Worm (Caenorhabditis elegans) whole organism, L1 larva: ENCODE results near the gene sri-25.

Experiments used
- alr-1 ChIP-seq: fragments of 200-800 bp; sonication (Bioruptor generic); optimal IDR thresholded peaks from 2 replicates; lab custom pipeline; 2018; ENCODE audit warnings: borderline replicate concordance, mild to moderate bottlenecking, missing genetic modification characterization, missing compliant biosample characterization
- egl-27 ChIP-seq, 2 experiments: fragments of 150-350 bp in 1 of 2; sonication (generic microtip); optimal IDR thresholded peaks; 3 replicates each; lab custom pipeline; 2017 to 2018; ENCODE audit warnings: missing biosample characterization in 2 of 2, missing genetic modification characterization in 2 of 2, missing genetic modification reagents in 2 of 2
- fos-1 ChIP-seq: fragments of 150-350 bp; optimal IDR thresholded peaks from 2 replicates; lab custom pipeline; 2014; ENCODE audit warnings: missing biosample characterization, missing genetic modification characterization
- hlh-17 ChIP-seq: fragments of 200-800 bp; sonication (Bioruptor generic); optimal IDR thresholded peaks from 2 replicates; lab custom pipeline; 2018; ENCODE audit warnings: missing genetic modification characterization, mild to moderate bottlenecking, missing compliant biosample characterization, moderate library complexity, borderline replicate concordance
- jun-1 ChIP-seq: fragments of 150-350 bp; optimal IDR thresholded peaks from 2 replicates; lab custom pipeline; 2014; ENCODE audit warnings: missing biosample characterization, missing genetic modification reagents, missing genetic modification characterization
- lir-3 ChIP-seq: sonication (generic microtip); optimal IDR thresholded peaks from 2 replicates; lab custom pipeline; 2016; ENCODE audit warnings: mild to moderate bottlenecking, missing genetic modification characterization, moderate library complexity, missing compliant biosample characterization; ENCODE audit not compliant: poor library complexity
- mep-1 ChIP-seq: fragments of 150-350 bp; optimal IDR thresholded peaks from 2 replicates; lab custom pipeline; 2014; ENCODE audit warnings: missing biosample characterization, missing genetic modification characterization
- nhr-28 ChIP-seq: fragments of 150-350 bp; optimal IDR thresholded peaks from 2 replicates; lab custom pipeline; 2014; ENCODE audit warnings: missing biosample characterization, missing genetic modification characterization
- rnt-1 ChIP-seq: sonication (generic microtip); optimal IDR thresholded peaks from 2 replicates; lab custom pipeline; 2016; ENCODE audit warnings: mild to moderate bottlenecking, missing genetic modification characterization, moderate library complexity, missing compliant biosample characterization
- skn-1 ChIP-seq: fragments of 150-350 bp; optimal IDR thresholded peaks from 2 replicates; lab custom pipeline; 2014; ENCODE audit warnings: missing biosample characterization, missing genetic modification characterization
- zip-4 ChIP-seq: fragments of 200-800 bp; sonication (Bioruptor generic); optimal IDR thresholded peaks from 2 replicates; lab custom pipeline; 2018; ENCODE audit warnings: mild to moderate bottlenecking, missing genetic modification characterization, moderate library complexity, missing compliant biosample characterization
- ztf-4 ChIP-seq: fragments of 150-350 bp; optimal IDR thresholded peaks from 2 replicates; lab custom pipeline; 2014; ENCODE audit warnings: missing biosample characterization, missing genetic modification characterization

DNA sequence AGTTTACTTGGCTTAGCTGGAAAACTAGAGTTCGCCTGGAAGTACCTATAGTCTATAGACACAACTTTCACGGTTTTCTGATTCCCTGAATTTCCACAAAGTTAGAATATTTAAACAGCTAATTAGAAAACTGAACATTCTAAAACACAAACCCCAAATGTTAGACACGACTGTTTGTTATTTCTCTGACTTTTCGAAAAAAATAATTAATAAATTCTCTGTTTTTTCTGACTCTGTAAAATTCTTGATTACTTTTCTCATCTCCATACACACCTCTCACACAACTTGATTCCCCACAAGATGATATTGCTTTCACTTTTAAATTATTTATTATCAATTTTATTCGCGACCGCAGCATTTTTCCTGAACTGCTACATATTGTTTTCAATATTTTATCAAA is 36.7 kb downstream of the sri-25 start, which contains the start of gene srbc-75:
- TF ChIP-seq hlh-17 (GFP tag; lab: Kevin White, UChicago) (no peak), mep-1 (tag; lab: Kevin White, UChicago) (no peak), egl-27 (tag; optimal IDR thresholded peaks at IDR 0.05; lab: Kevin White, UChicago) (no peak), ztf-4 (tag; lab: Kevin White, UChicago) (no peak), jun-1 (tag; lab: Kevin White, UChicago) (no peak), alr-1 (tag; lab: Kevin White, UChicago) (no peak), nhr-28 (tag; lab: Kevin White, UChicago) (no peak), zip-4 (GFP tag; lab: Kevin White, UChicago) (no peak), fos-1 (tag; lab: Kevin White, UChicago) (no peak), rnt-1 (tag; lab: Kevin White, UChicago) (no peak), skn-1 (tag; lab: Kevin White, UChicago) (no peak), lir-3 (no peak)
